Worm (Caenorhabditis elegans): ENCODE results near the gene Y39B6A.5.

DNA sequence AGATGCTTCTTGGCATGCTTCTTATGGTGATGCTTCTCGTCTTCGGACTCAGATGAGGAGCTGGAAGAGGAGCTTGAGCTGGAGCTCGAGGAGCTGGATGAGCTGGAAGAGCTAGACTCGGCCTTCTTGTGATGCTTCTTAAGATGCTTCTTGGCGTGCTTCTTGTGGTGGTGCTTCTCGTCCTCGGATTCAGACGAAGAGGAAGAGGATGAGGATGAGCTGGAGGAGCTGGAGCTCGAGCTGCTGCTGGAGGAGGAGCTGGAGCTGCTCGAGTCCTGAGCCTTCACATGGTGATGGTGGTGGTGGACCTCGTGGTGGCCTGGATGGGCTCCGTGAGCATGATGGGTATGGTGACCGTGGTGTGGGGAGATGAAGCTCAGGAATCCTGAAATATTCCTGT is 44.1 kb upstream of the Y39B6A.5 start:
- no peak for TF ChIP-seq nhr-25 (tag; optimal IDR thresholded peaks at IDR 0.05)
- TF ChIP-seq unc-62 (GFP tag; optimal IDR thresholded peaks at IDR 0.05), result no peak
- TF ChIP-seq lin-15B (tag; optimal IDR thresholded peaks at IDR 0.05), result no peak
- no peak for TF ChIP-seq pqm-1 (tag; optimal IDR thresholded peaks at IDR 0.05)
- TF ChIP-seq skn-1 (tag; optimal IDR thresholded peaks at IDR 0.05), result no peak
- TF ChIP-seq aly-2 (tag; optimal IDR thresholded peaks at IDR 0.05), result no peak
- no peak for TF ChIP-seq nhr-11 (tag; optimal IDR thresholded peaks at IDR 0.05)
- TF ChIP-seq zag-1 (tag; optimal IDR thresholded peaks at IDR 0.05), result no peak
- TF ChIP-seq ama-1 (optimal IDR thresholded peaks at IDR 0.05), result no peak
- no peak for TF ChIP-seq ZK546.5 (tag; optimal IDR thresholded peaks at IDR 0.05)
- TF ChIP-seq pha-4 (tag; optimal IDR thresholded peaks at IDR 0.05), result no peak

Data from whole organism, L3 larva.